Fruit fly (Drosophila melanogaster) whole organism, prepupa: Measurements from ENCODE around the gene CG43155.
A peak's percentile ranks its signal among the peaks of the same experiment; 100 is the strongest.

ENCODE experiments used
- Blimp-1 ChIP-seq: fragments of 200-800 bp; sonication (Bioruptor generic); optimal IDR thresholded peaks from 3 replicates; lab custom pipeline; 2017; ENCODE audit warnings: missing biosample characterization, missing genetic modification characterization, mild to moderate bottlenecking, moderate library complexity, missing genetic modification reagents
- CG10669 ChIP-seq: fragments of 200-800 bp; sonication (Bioruptor generic); optimal IDR thresholded peaks from 3 replicates; lab custom pipeline; 2018; ENCODE audit warnings: missing biosample characterization, mild to moderate bottlenecking, missing genetic modification characterization, moderate library complexity
- CG16779 ChIP-seq: fragments of 200-800 bp; sonication (Bioruptor generic); optimal IDR thresholded peaks from 3 replicates; lab custom pipeline; 2017; ENCODE audit warnings: missing biosample characterization, mild to moderate bottlenecking, missing genetic modification characterization
- Met ChIP-seq: fragments of 200-800 bp; sonication (Bioruptor generic); optimal IDR thresholded peaks from 3 replicates; lab custom pipeline; 2016; ENCODE audit warnings: missing biosample characterization, missing genetic modification characterization
- Sox102F ChIP-seq: fragments of 200-800 bp; sonication (Bioruptor generic); optimal IDR thresholded peaks from 2 replicates; lab custom pipeline; 2016; ENCODE audit warnings: missing biosample characterization, mild to moderate bottlenecking, missing genetic modification characterization
- Sox15 ChIP-seq: fragments of 200-800 bp; sonication (Bioruptor generic); optimal IDR thresholded peaks from 3 replicates; lab custom pipeline; 2016; ENCODE audit warnings: missing biosample characterization, missing genetic modification characterization
- fd59A ChIP-seq: fragments of 200-800 bp; sonication (Bioruptor generic); optimal IDR thresholded peaks from 2 replicates; lab custom pipeline; 2017; ENCODE audit warnings: missing biosample characterization, mild to moderate bottlenecking, missing genetic modification characterization, missing genetic modification reagents

DNA sequence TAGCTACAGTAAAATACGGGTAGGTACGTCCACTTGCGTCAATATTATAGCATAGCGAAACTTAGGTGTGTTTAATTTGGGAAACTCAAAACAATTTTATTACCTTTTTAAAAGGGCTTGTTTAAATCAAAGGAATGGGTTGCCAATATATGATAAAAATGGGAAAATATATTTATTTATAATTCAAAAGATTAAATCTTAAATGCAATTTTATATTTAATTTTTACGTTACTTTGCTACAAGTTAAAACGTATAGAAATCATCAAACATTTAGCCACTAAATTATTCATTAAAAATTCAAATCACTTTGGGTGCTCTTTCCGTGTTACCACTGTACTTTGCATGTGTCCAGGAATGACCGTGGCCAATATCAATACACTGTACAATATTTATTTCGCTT lies 18.6 kb upstream of the CG43155 start:
- TF ChIP-seq Met (GFP tag; lab: Kevin White, UChicago) (peak; percentile 33), CG16779 (no peak), Blimp-1 (no peak), fd59A (no peak), Sox102F (GFP tag; lab: Kevin White, UChicago) (no peak), CG10669 (GFP tag; lab: Kevin White, UChicago) (no peak), Sox15 (GFP tag; lab: Kevin White, UChicago) (no peak)
